Fruit fly (Drosophila melanogaster) Kc167 (cell line): ENCODE measurements around the gene Cbp20.

Experiments used
- Sin3A ChIP-seq: fragments of >200 bp; optimal IDR thresholded peaks from 2 replicates; lab custom pipeline; 2018; ENCODE audit warnings: missing external identifiers
- h ChIP-seq: fragments of >200 bp; optimal IDR thresholded peaks from 3 replicates; lab custom pipeline; 2018; ENCODE audit warnings: missing external identifiers

DNA sequence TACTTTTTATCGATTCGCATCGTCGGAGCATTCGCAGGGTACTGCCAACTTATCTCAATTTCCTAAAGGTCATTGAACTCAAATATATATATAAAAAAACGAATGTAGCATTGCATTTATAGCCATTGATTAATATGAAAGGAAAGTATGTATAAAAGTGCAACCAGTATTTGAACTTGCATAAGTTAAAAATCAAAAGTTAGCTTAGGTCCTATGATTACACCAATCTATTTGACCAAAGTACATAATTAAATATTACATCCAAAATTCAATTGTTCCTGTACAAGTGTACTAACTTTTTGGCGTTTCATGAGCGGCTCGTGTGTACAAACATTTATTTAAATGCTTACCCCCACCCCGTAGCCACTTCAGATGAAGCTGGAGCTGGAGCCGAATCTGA is 7.0 kb upstream of the Cbp20 start:
- TF ChIP-seq Sin3A (lab: Kevin White, UChicago), result no peak
- no peak for TF ChIP-seq h (lab: Kevin White, UChicago)
